Worm (Caenorhabditis elegans) whole organism, early embryonic: ENCODE results near the gene rps-0.

ENCODE experiments used
- aly-1 ChIP-seq: sonication (generic microtip); optimal IDR thresholded peaks from 2 replicates; lab custom pipeline; 2016; ENCODE audit warnings: missing genetic modification characterization, missing compliant biosample characterization
- ama-1 ChIP-seq: fragments of 150-350 bp; optimal IDR thresholded peaks from 2 replicates; lab custom pipeline; 2014
- ceh-36 ChIP-seq: sonication (generic microtip); optimal IDR thresholded peaks from 2 replicates; lab custom pipeline; 2016; ENCODE audit warnings: missing genetic modification characterization, inconsistent platforms, missing compliant biosample characterization
- flt-1 ChIP-seq: fragments of 200-800 bp; sonication (Bioruptor generic); IDR thresholded peaks from 2 replicates; pipeline ENCODE4 v1.3.6; 2022; ENCODE audit warnings: missing genetic modification characterization, missing compliant biosample characterization

ce11 chrIII:4745934-4746333, 7.9 kb downstream of the rps-0 start, which contains the start of gene F17C8.6:
- TF ChIP-seq ama-1 (lab: Kevin White, UChicago), result no peak
- TF ChIP-seq ceh-36 (tag; lab: Kevin White, UChicago), result no peak
- TF ChIP-seq aly-1 (tag; lab: Kevin White, UChicago), result no peak
- no peak for TF ChIP-seq flt-1 (GFP tag; lab: Robert Waterston, UW)
